Worm (Caenorhabditis elegans) whole organism, young adult: ENCODE results near the gene R107.2.

Experiments
- B0019.2 ChIP-seq: fragments of 200-800 bp; sonication (Bioruptor generic); conservative IDR thresholded peaks from 2 replicates; pipeline ENCODE4 v1.3.6; 2022; ENCODE audit warnings: missing genetic modification reagents, missing genetic modification characterization, missing compliant biosample characterization
- B0336.3 ChIP-seq: fragments of 200-800 bp; sonication (Bioruptor generic); IDR thresholded peaks from 2 replicates; pipeline ENCODE4 v1.3.6; 2022; ENCODE audit warnings: missing genetic modification characterization, missing compliant biosample characterization
- C17E4.6 ChIP-seq: fragments of 200-800 bp; sonication (Bioruptor generic); IDR thresholded peaks from 2 replicates; pipeline ENCODE4 v1.3.6; 2022; ENCODE audit warnings: missing genetic modification reagents, missing genetic modification characterization, missing compliant biosample characterization
- D2030.7 ChIP-seq: fragments of 200-800 bp; sonication (Bioruptor generic); IDR thresholded peaks from 2 replicates; pipeline ENCODE4 v1.3.6; 2022; ENCODE audit warnings: missing genetic modification reagents, missing genetic modification characterization, missing compliant biosample characterization
- F10E7.11 ChIP-seq: sonication (generic microtip); optimal IDR thresholded peaks from 2 replicates; lab custom pipeline; 2017; ENCODE audit warnings: mild to moderate bottlenecking, missing genetic modification characterization, moderate library complexity, missing compliant biosample characterization
- F33H1.4 ChIP-seq: fragments of 200-800 bp; sonication (Bioruptor generic); IDR thresholded peaks from 2 replicates; pipeline ENCODE4 v1.3.6; 2022; ENCODE audit warnings: missing genetic modification reagents, missing genetic modification characterization, missing compliant biosample characterization
- F37B4.10 ChIP-seq: fragments of 200-800 bp; sonication (Bioruptor generic); IDR thresholded peaks from 2 replicates; pipeline ENCODE4 v1.3.6; 2022; ENCODE audit warnings: missing genetic modification characterization, missing compliant biosample characterization
- Y56A3A.18 ChIP-seq: fragments of 200-800 bp; sonication (Bioruptor generic); IDR thresholded peaks from 2 replicates; pipeline ENCODE4 v1.3.6; 2022; ENCODE audit warnings: missing genetic modification reagents, missing genetic modification characterization, missing compliant biosample characterization
- Y67H2A.10 ChIP-seq: fragments of 200-800 bp; sonication (Bioruptor generic); conservative IDR thresholded peaks from 2 replicates; pipeline ENCODE4 v1.3.6; 2022; ENCODE audit warnings: missing genetic modification reagents, missing genetic modification characterization, missing compliant biosample characterization
- ZK185.1 ChIP-seq: sonication (generic microtip); optimal IDR thresholded peaks from 2 replicates; lab custom pipeline; 2016; ENCODE audit warnings: mild to moderate bottlenecking, missing genetic modification characterization, missing compliant biosample characterization; ENCODE audit not compliant: poor library complexity, severe bottlenecking
- attf-3 ChIP-seq: fragments of 200-800 bp; sonication (Bioruptor generic); conservative IDR thresholded peaks from 2 replicates; pipeline ENCODE4 v1.3.6; 2022; ENCODE audit warnings: missing genetic modification reagents, missing genetic modification characterization, missing compliant biosample characterization
- attf-5 ChIP-seq: fragments of 200-800 bp; sonication (Bioruptor generic); optimal IDR thresholded peaks from 2 replicates; lab custom pipeline; 2018; ENCODE audit warnings: mild to moderate bottlenecking, missing genetic modification characterization, missing compliant biosample characterization
- attf-6 ChIP-seq: fragments of 200-800 bp; sonication (Bioruptor generic); IDR thresholded peaks from 2 replicates; pipeline ENCODE4 v1.3.6; 2022; ENCODE audit warnings: missing genetic modification reagents, missing genetic modification characterization, missing compliant biosample characterization
- bed-2 ChIP-seq: fragments of 200-800 bp; sonication (Bioruptor generic); IDR thresholded peaks from 2 replicates; pipeline ENCODE4 v1.3.6; 2022; ENCODE audit warnings: missing genetic modification reagents, missing genetic modification characterization, missing compliant biosample characterization
- cebp-1 ChIP-seq, 2 experiments: fragments of 200-800 bp in 1 of 2; sonication (Bioruptor generic) in 1 of 2; sonication (generic microtip) in 1 of 2; IDR thresholded peaks in 1 of 2; optimal IDR thresholded peaks in 1 of 2; 2 replicates each; pipeline versions ENCODE4 v1.3.6 to Lab custom; 2017 to 2022; ENCODE audit warnings: missing compliant biosample characterization in 2 of 2, missing genetic modification characterization in 2 of 2, mild to moderate bottlenecking in 1 of 2, missing genetic modification reagents in 1 of 2, moderate library complexity in 1 of 2
- ceh-100 ChIP-seq: fragments of 200-800 bp; sonication (Bioruptor generic); IDR thresholded peaks from 2 replicates; pipeline ENCODE4 v1.3.6; 2022; ENCODE audit warnings: missing genetic modification reagents, missing genetic modification characterization, missing compliant biosample characterization
- ceh-91 ChIP-seq: fragments of 200-800 bp; sonication (Bioruptor generic); IDR thresholded peaks from 2 replicates; pipeline ENCODE4 v1.3.6; 2022; ENCODE audit warnings: missing genetic modification reagents, missing genetic modification characterization, missing compliant biosample characterization
- dox-1 ChIP-seq: fragments of 200-800 bp; sonication (Bioruptor generic); IDR thresholded peaks from 2 replicates; pipeline ENCODE4 v1.3.6; 2022; ENCODE audit warnings: missing genetic modification reagents, missing genetic modification characterization, missing compliant biosample characterization
- dpl-1 ChIP-seq: fragments of 150-350 bp; optimal IDR thresholded peaks from 2 replicates; lab custom pipeline; 2014; ENCODE audit warnings: missing biosample characterization, missing genetic modification reagents, missing genetic modification characterization
- efl-1 ChIP-seq: fragments of 150-350 bp; optimal IDR thresholded peaks from 2 replicates; lab custom pipeline; 2014; ENCODE audit warnings: missing biosample characterization, missing genetic modification reagents, missing genetic modification characterization
- egl-18 ChIP-seq: fragments of 200-800 bp; sonication (Bioruptor generic); IDR thresholded peaks from 2 replicates; pipeline ENCODE4 v1.3.6; 2022; ENCODE audit warnings: missing genetic modification reagents, missing genetic modification characterization, missing compliant biosample characterization
- fkh-3 ChIP-seq: sonication (generic microtip); optimal IDR thresholded peaks from 2 replicates; lab custom pipeline; 2016; ENCODE audit warnings: mild to moderate bottlenecking, missing genetic modification characterization, missing compliant biosample characterization
- hmg-1.2 ChIP-seq: fragments of 200-800 bp; sonication (Bioruptor generic); IDR thresholded peaks from 2 replicates; pipeline ENCODE4 v1.3.6; 2022; ENCODE audit warnings: missing genetic modification reagents, missing genetic modification characterization, missing compliant biosample characterization
- hsf-1 ChIP-seq: fragments of 200-800 bp; sonication (Bioruptor generic); IDR thresholded peaks from 2 replicates; pipeline ENCODE4 v1.3.6; 2022; ENCODE audit warnings: missing genetic modification reagents, missing genetic modification characterization, missing compliant biosample characterization
- lin-40 ChIP-seq: sonication (generic microtip); optimal IDR thresholded peaks from 2 replicates; lab custom pipeline; 2016; ENCODE audit warnings: missing genetic modification characterization, mild to moderate bottlenecking, missing compliant biosample characterization, missing genotype, missing genetic modification reagents
- lin-54 ChIP-seq: fragments of 200-800 bp; sonication (Bioruptor generic); optimal IDR thresholded peaks from 2 replicates; lab custom pipeline; 2018; ENCODE audit warnings: mild to moderate bottlenecking, missing genetic modification characterization, missing compliant biosample characterization
- lsl-1 ChIP-seq: fragments of 200-800 bp; sonication (Bioruptor generic); optimal IDR thresholded peaks from 2 replicates; lab custom pipeline; 2018; ENCODE audit warnings: mild to moderate bottlenecking, missing genetic modification characterization, moderate library complexity, missing compliant biosample characterization
- madf-10 ChIP-seq: sonication (generic microtip); optimal IDR thresholded peaks from 2 replicates; lab custom pipeline; 2016; ENCODE audit warnings: mild to moderate bottlenecking, missing genetic modification characterization, missing compliant biosample characterization
- madf-6 ChIP-seq: fragments of 200-800 bp; sonication (Bioruptor generic); IDR thresholded peaks from 2 replicates; pipeline ENCODE4 v1.3.6; 2022; ENCODE audit warnings: missing genetic modification reagents, missing genetic modification characterization, missing compliant biosample characterization
- madf-8 ChIP-seq: fragments of 200-800 bp; sonication (Bioruptor generic); conservative IDR thresholded peaks from 2 replicates; pipeline ENCODE4 v1.3.6; 2022; ENCODE audit warnings: missing genetic modification reagents, missing genetic modification characterization, missing compliant biosample characterization
- mcd-1 ChIP-seq: fragments of 200-800 bp; sonication (Bioruptor generic); IDR thresholded peaks from 2 replicates; pipeline ENCODE4 v1.3.6; 2022; ENCODE audit warnings: missing genetic modification reagents, missing genetic modification characterization, missing compliant biosample characterization
- mxl-1 ChIP-seq: sonication (generic microtip); optimal IDR thresholded peaks from 2 replicates; lab custom pipeline; 2016; ENCODE audit warnings: missing genetic modification characterization, missing compliant biosample characterization
- nhr-80 ChIP-seq: sonication (generic microtip); optimal IDR thresholded peaks from 2 replicates; lab custom pipeline; 2016; ENCODE audit warnings: missing genetic modification characterization, missing compliant biosample characterization
- nhr-90 ChIP-seq: sonication (generic microtip); optimal IDR thresholded peaks from 2 replicates; lab custom pipeline; 2016; ENCODE audit warnings: missing genotype, mild to moderate bottlenecking, missing genetic modification characterization, missing compliant biosample characterization
- repo-1 ChIP-seq: sonication (generic microtip); optimal IDR thresholded peaks from 2 replicates; lab custom pipeline; 2017; ENCODE audit warnings: mild to moderate bottlenecking, missing genetic modification characterization, missing compliant biosample characterization
- snpc-1.3 ChIP-seq: sonication (generic microtip); optimal IDR thresholded peaks from 2 replicates; lab custom pipeline; 2017; ENCODE audit warnings: missing genetic modification characterization, mild to moderate bottlenecking, missing compliant biosample characterization, antibody characterized with exemption, moderate library complexity, missing genotype, missing genetic modification reagents; ENCODE audit not compliant: insufficient read depth
- snpc-3.4 ChIP-seq: sonication (generic microtip); optimal IDR thresholded peaks from 2 replicates; lab custom pipeline; 2017; ENCODE audit warnings: missing genetic modification characterization, mild to moderate bottlenecking, missing compliant biosample characterization, antibody characterized with exemption, moderate library complexity, missing genotype, missing genetic modification reagents
- sptf-2 ChIP-seq: fragments of 200-800 bp; sonication (Bioruptor generic); optimal IDR thresholded peaks from 2 replicates; lab custom pipeline; 2018; ENCODE audit warnings: mild to moderate bottlenecking, missing genetic modification characterization, missing compliant biosample characterization
- xnd-1 ChIP-seq: sonication (generic microtip); optimal IDR thresholded peaks from 2 replicates; lab custom pipeline; 2016; ENCODE audit warnings: missing genotype, missing genetic modification reagents, missing genetic modification characterization, missing compliant biosample characterization

Gene R107.2

ce11 chrIII:9045838-9046237 lies at the start of gene R107.2:
Gene R107.2 (minus strand): TSS chrIII:9045938.
- TF ChIP-seq egl-18 (no peak), nhr-80 (tag; lab: Kevin White, UChicago) (peak; percentile 29), attf-5 (GFP tag; lab: Kevin White, UChicago) (peak; percentile 8)

ce11 chrIII:9091392-9092291 lies 45.9 kb upstream of the R107.2 start, which contains the start of gene glp-1:
Gene glp-1 (plus strand): TSS chrIII:9092241.
- peak; percentile 60; the same call in 1 of the 2 replicates for TF ChIP-seq D2030.7 (GFP tag; lab: Robert Waterston, UW)
- TF ChIP-seq ceh-100 (GFP tag; lab: Robert Waterston, UW): no peak
- TF ChIP-seq madf-8 (GFP tag; lab: Robert Waterston, UW): peak; percentile 66
- peak; percentile 31 for TF ChIP-seq lin-54 (GFP tag; lab: Kevin White, UChicago)
- no peak for TF ChIP-seq F37B4.10 (GFP tag; lab: Robert Waterston, UW)
- peak; percentile 80; the same call in 1 of the 2 replicates for TF ChIP-seq madf-6
- TF ChIP-seq lsl-1 (GFP tag; lab: Kevin White, UChicago): peak; percentile 95
- peak; percentile 32 for TF ChIP-seq snpc-3.4 (tag; lab: Kevin White, UChicago)
- TF ChIP-seq hmg-1.2 (GFP tag; lab: Robert Waterston, UW): peak; percentile 5; the same call in 1 of the 2 replicates
- TF ChIP-seq attf-3 (GFP tag; lab: Robert Waterston, UW): peak; percentile 61; the same call in 1 of the 2 replicates
- TF ChIP-seq dpl-1 (GFP tag; lab: Kevin White, UChicago): peak; percentile 65
- peak; percentile 30 for TF ChIP-seq xnd-1
- peak; percentile 91 for TF ChIP-seq efl-1 (GFP tag; lab: Kevin White, UChicago)
- no peak for TF ChIP-seq snpc-1.3 (tag; lab: Kevin White, UChicago)
- 0 out of 2 replicates have a peak, but pooled peaks have one; percentile 42 for TF ChIP-seq F33H1.4
- no peak for TF ChIP-seq Y56A3A.18 (GFP tag; lab: Robert Waterston, UW)
- TF ChIP-seq ceh-91: peak; percentile 46; the same call in 1 of the 2 replicates

ce11 chrIII:9089325-9089823 lies 43.6 kb upstream of the R107.2 start, which contains the start of the genes mccc-2 and mrpl-44:
Gene mccc-2 (minus strand): TSS chrIII:9089375.
Gene mrpl-44 (minus strand): TSS chrIII:9089375.
- peak; percentile 52 for TF ChIP-seq efl-1 (GFP tag; lab: Kevin White, UChicago)
- peak; percentile 96 for TF ChIP-seq attf-3 (GFP tag; lab: Robert Waterston, UW)
- no peak for TF ChIP-seq B0019.2 (GFP tag; lab: Robert Waterston, UW)
- no peak for TF ChIP-seq madf-6
- peak; percentile 56 for TF ChIP-seq lin-54 (GFP tag; lab: Kevin White, UChicago)
- no peak for TF ChIP-seq ZK185.1
- TF ChIP-seq sptf-2 (GFP tag; lab: Kevin White, UChicago): no peak
- 0 out of 2 replicates have a peak, but pooled peaks have one; percentile 25 for TF ChIP-seq mcd-1 (GFP tag; lab: Robert Waterston, UW)
- TF ChIP-seq hsf-1 (GFP tag; lab: Robert Waterston, UW): no peak
- no peak for TF ChIP-seq madf-10
- TF ChIP-seq nhr-90 (tag; lab: Kevin White, UChicago): no peak

- TF ChIP-seq Y67H2A.10 (no peak), madf-6 (no peak), bed-2 (GFP tag; lab: Robert Waterston, UW) (no peak), C17E4.6 (GFP tag; lab: Robert Waterston, UW) (no peak), repo-1 (tag; lab: Kevin White, UChicago) (no peak), dox-1 (GFP tag; lab: Robert Waterston, UW) (no peak), attf-6 (GFP tag; lab: Robert Waterston, UW) (no peak), cebp-1 (GFP tag; IDR thresholded peaks at IDR 0.05; lab: Robert Waterston, UW) (no peak), cebp-1 (tag; optimal IDR thresholded peaks at IDR 0.05; lab: Kevin White, UChicago) (peak; percentile 13), B0019.2 (GFP tag; lab: Robert Waterston, UW) (no peak), mxl-1 (tag; lab: Kevin White, UChicago) (no peak), mcd-1 (GFP tag; lab: Robert Waterston, UW) (0 out of 2 replicates have a peak, but pooled peaks have one; percentile 11), lin-40 (tag; lab: Kevin White, UChicago) (no peak), fkh-3 (no peak), B0336.3 (GFP tag; lab: Robert Waterston, UW) (0 out of 2 replicates have a peak, but pooled peaks have one; percentile 14), F10E7.11 (tag; lab: Kevin White, UChicago) (no peak)
Measured at ce11 chrIII:9084329-9084728, 38.6 kb upstream of the R107.2 start.
